Worm (Caenorhabditis elegans) whole organism, L4/young adult: ENCODE measurements around the gene F54H12.8.

Source experiments
- W03F9.2 ChIP-seq: fragments of 150-350 bp; optimal IDR thresholded peaks from 2 replicates; lab custom pipeline; 2014; ENCODE audit warnings: missing biosample characterization, missing genetic modification characterization
- dao-5 ChIP-seq: sonication (generic microtip); optimal IDR thresholded peaks from 2 replicates; lab custom pipeline; 2016; ENCODE audit warnings: missing genotype, missing genetic modification characterization, moderate library complexity, missing compliant biosample characterization
- him-1 ChIP-seq: sonication (generic microtip); optimal IDR thresholded peaks from 2 replicates; lab custom pipeline; 2016; ENCODE audit warnings: missing genotype, missing genetic modification reagents, missing genetic modification characterization, missing compliant biosample characterization

- TF ChIP-seq him-1, result no peak
- TF ChIP-seq dao-5, result no peak
- no peak for TF ChIP-seq W03F9.2 (tag; lab: Kevin White, UChicago)
These were observed 47.4 kb upstream of the F54H12.8 start, which contains the start of gene F44B9.5 for ce11 chrIII:8016438-8016837.
